Worm (Caenorhabditis elegans) whole organism, L1 larva: Measurements from ENCODE around the gene sdf-9.

Experiments used
- C16A3.4 ChIP-seq: fragments of 150-350 bp; optimal IDR thresholded peaks from 2 replicates; lab custom pipeline; 2014; ENCODE audit warnings: missing biosample characterization, missing genetic modification characterization
- aha-1 ChIP-seq: fragments of 150-350 bp; optimal IDR thresholded peaks from 2 replicates; lab custom pipeline; 2014; ENCODE audit warnings: missing biosample characterization, missing genetic modification characterization
- aly-2 ChIP-seq: fragments of 150-350 bp; optimal IDR thresholded peaks from 2 replicates; lab custom pipeline; 2014; ENCODE audit warnings: missing biosample characterization, missing genetic modification characterization
- ama-1 ChIP-seq: fragments of 150-350 bp; optimal IDR thresholded peaks from 2 replicates; lab custom pipeline; 2014
- blmp-1 ChIP-seq: fragments of 150-350 bp; optimal IDR thresholded peaks from 2 replicates; lab custom pipeline; 2014; ENCODE audit warnings: missing biosample characterization, missing genetic modification characterization
- ceh-63 ChIP-seq: fragments of 200-800 bp; sonication (Bioruptor generic); optimal IDR thresholded peaks from 2 replicates; lab custom pipeline; 2018; ENCODE audit warnings: mild to moderate bottlenecking, missing genetic modification characterization, missing compliant biosample characterization
- ceh-8 ChIP-seq: fragments of 200-800 bp; sonication (Bioruptor generic); optimal IDR thresholded peaks from 2 replicates; lab custom pipeline; 2018; ENCODE audit warnings: mild to moderate bottlenecking, missing genetic modification characterization, moderate library complexity, missing compliant biosample characterization
- ceh-88 ChIP-seq: fragments of 200-800 bp; sonication (Bioruptor generic); IDR thresholded peaks from 2 replicates; pipeline ENCODE4 v1.3.6; 2022; ENCODE audit warnings: missing genetic modification characterization, missing compliant biosample characterization
- ceh-90 ChIP-seq: sonication (generic microtip); optimal IDR thresholded peaks from 2 replicates; lab custom pipeline; 2016; ENCODE audit warnings: missing genetic modification characterization, missing compliant biosample characterization
- ces-1 ChIP-seq: fragments of 150-350 bp; optimal IDR thresholded peaks from 2 replicates; lab custom pipeline; 2014; ENCODE audit warnings: missing biosample characterization, missing genetic modification reagents, missing genetic modification characterization
- dsc-1 ChIP-seq: sonication (generic microtip); optimal IDR thresholded peaks from 2 replicates; lab custom pipeline; 2016; ENCODE audit warnings: mild to moderate bottlenecking, missing genetic modification characterization, missing compliant biosample characterization
- efl-1 ChIP-seq, 4 experiments: fragments of 150-350 bp; optimal IDR thresholded peaks in 3 of 4; peaks in 1 of 4; 1 replicate in 1 of 4; 2 replicates in 3 of 4; lab custom pipeline; 2014; ENCODE audit warnings: missing biosample characterization in 2 of 4, missing genetic modification characterization in 2 of 4, missing genetic modification reagents in 2 of 4
- egl-13 ChIP-seq: sonication (generic microtip); optimal IDR thresholded peaks from 2 replicates; lab custom pipeline; 2016; ENCODE audit warnings: missing genotype, missing genetic modification reagents, missing genetic modification characterization, missing compliant biosample characterization
- egl-27 ChIP-seq, 2 experiments: fragments of 150-350 bp in 1 of 2; sonication (generic microtip); optimal IDR thresholded peaks; 3 replicates each; lab custom pipeline; 2017 to 2018; ENCODE audit warnings: missing biosample characterization in 2 of 2, missing genetic modification characterization in 2 of 2, missing genetic modification reagents in 2 of 2
- fkh-10 ChIP-seq: sonication (generic microtip); optimal IDR thresholded peaks from 2 replicates; lab custom pipeline; 2017; ENCODE audit warnings: missing biosample characterization, missing genetic modification reagents, missing genetic modification characterization
- fkh-8 ChIP-seq: sonication (generic microtip); optimal IDR thresholded peaks from 2 replicates; lab custom pipeline; 2016; ENCODE audit warnings: mild to moderate bottlenecking, missing genetic modification characterization, missing compliant biosample characterization
- fos-1 ChIP-seq: fragments of 150-350 bp; optimal IDR thresholded peaks from 2 replicates; lab custom pipeline; 2014; ENCODE audit warnings: missing biosample characterization, missing genetic modification characterization
- hlh-17 ChIP-seq: fragments of 200-800 bp; sonication (Bioruptor generic); optimal IDR thresholded peaks from 2 replicates; lab custom pipeline; 2018; ENCODE audit warnings: missing genetic modification characterization, mild to moderate bottlenecking, missing compliant biosample characterization, moderate library complexity, borderline replicate concordance
- hpl-2 ChIP-seq: fragments of 150-350 bp; optimal IDR thresholded peaks from 2 replicates; lab custom pipeline; 2014; ENCODE audit warnings: missing biosample characterization, missing genetic modification reagents, missing genetic modification characterization
- irx-1 ChIP-seq: sonication (generic microtip); optimal IDR thresholded peaks from 2 replicates; lab custom pipeline; 2016; ENCODE audit warnings: missing genetic modification characterization, missing compliant biosample characterization
- jun-1 ChIP-seq: fragments of 150-350 bp; optimal IDR thresholded peaks from 2 replicates; lab custom pipeline; 2014; ENCODE audit warnings: missing biosample characterization, missing genetic modification reagents, missing genetic modification characterization
- lin-14 ChIP-seq: fragments of 200-800 bp; sonication (Bioruptor generic); optimal IDR thresholded peaks from 2 replicates; lab custom pipeline; 2018; ENCODE audit warnings: mild to moderate bottlenecking, missing genetic modification characterization, moderate library complexity, missing compliant biosample characterization
- lin-15B ChIP-seq: fragments of 150-350 bp; sonication (generic microtip); optimal IDR thresholded peaks from 3 replicates; lab custom pipeline; 2014; ENCODE audit warnings: missing biosample characterization, missing genetic modification characterization
- lsy-2 ChIP-seq, 2 experiments: fragments of 150-350 bp; optimal IDR thresholded peaks; 2 replicates each; lab custom pipeline; 2014; ENCODE audit warnings: missing biosample characterization in 2 of 2, missing genetic modification characterization in 2 of 2
- mep-1 ChIP-seq: fragments of 150-350 bp; optimal IDR thresholded peaks from 2 replicates; lab custom pipeline; 2014; ENCODE audit warnings: missing biosample characterization, missing genetic modification characterization
- nhr-11 ChIP-seq: fragments of 150-350 bp; optimal IDR thresholded peaks from 2 replicates; lab custom pipeline; 2014; ENCODE audit warnings: missing biosample characterization, missing genetic modification characterization
- nhr-19 ChIP-seq: fragments of 200-800 bp; sonication (Bioruptor generic); conservative IDR thresholded peaks from 2 replicates; pipeline ENCODE4 v1.3.6; 2022; ENCODE audit warnings: missing genetic modification characterization, missing compliant biosample characterization
- nhr-20 ChIP-seq: sonication (generic microtip); optimal IDR thresholded peaks from 2 replicates; lab custom pipeline; 2016; ENCODE audit warnings: mild to moderate bottlenecking, missing genetic modification characterization, missing compliant biosample characterization
- nhr-237 ChIP-seq: fragments of 150-350 bp; optimal IDR thresholded peaks from 2 replicates; lab custom pipeline; 2014; ENCODE audit warnings: missing biosample characterization, missing genetic modification characterization
- nhr-47 ChIP-seq: sonication (generic microtip); optimal IDR thresholded peaks from 2 replicates; lab custom pipeline; 2016; ENCODE audit warnings: mild to moderate bottlenecking, missing genetic modification characterization, moderate library complexity, missing compliant biosample characterization
- nhr-71 ChIP-seq: sonication (generic microtip); optimal IDR thresholded peaks from 2 replicates; lab custom pipeline; 2016; ENCODE audit warnings: mild to moderate bottlenecking, missing genetic modification characterization, moderate library complexity, missing compliant biosample characterization
- nhr-85 ChIP-seq: sonication (generic microtip); peaks from one replicate; lab custom pipeline; 2016; ENCODE audit warnings: missing genetic modification characterization, inconsistent platforms, missing compliant biosample characterization
- pag-3 ChIP-seq: sonication (generic microtip); optimal IDR thresholded peaks from 2 replicates; lab custom pipeline; 2017; ENCODE audit warnings: missing genetic modification characterization, mild to moderate bottlenecking, missing compliant biosample characterization, antibody characterized with exemption, borderline replicate concordance; ENCODE audit not compliant: insufficient read depth
- pax-3 ChIP-seq: fragments of 200-800 bp; sonication (Bioruptor generic); optimal IDR thresholded peaks from 2 replicates; lab custom pipeline; 2018; ENCODE audit warnings: mild to moderate bottlenecking, missing genetic modification characterization, moderate library complexity, missing compliant biosample characterization
- rnt-1 ChIP-seq: sonication (generic microtip); optimal IDR thresholded peaks from 2 replicates; lab custom pipeline; 2016; ENCODE audit warnings: mild to moderate bottlenecking, missing genetic modification characterization, moderate library complexity, missing compliant biosample characterization
- sox-4 ChIP-seq: sonication (generic microtip); optimal IDR thresholded peaks from 2 replicates; lab custom pipeline; 2016; ENCODE audit warnings: missing genetic modification characterization, missing compliant biosample characterization
- swsn-7 ChIP-seq: sonication (generic microtip); optimal IDR thresholded peaks from 2 replicates; lab custom pipeline; 2016; ENCODE audit warnings: missing genetic modification characterization, missing compliant biosample characterization
- unc-30 ChIP-seq: sonication (generic microtip); optimal IDR thresholded peaks from 2 replicates; lab custom pipeline; 2017; ENCODE audit warnings: missing biosample characterization, missing genetic modification characterization
- unc-62 ChIP-seq: fragments of 150-350 bp; optimal IDR thresholded peaks from 2 replicates; lab custom pipeline; 2014; ENCODE audit warnings: missing biosample characterization, missing genetic modification reagents, missing genetic modification characterization
- unc-86 ChIP-seq: sonication (generic microtip); optimal IDR thresholded peaks from 2 replicates; lab custom pipeline; 2016; ENCODE audit warnings: missing genetic modification characterization, missing compliant biosample characterization
- vab-15 ChIP-seq: sonication (generic microtip); optimal IDR thresholded peaks from 2 replicates; lab custom pipeline; 2017; ENCODE audit warnings: missing genotype, mild to moderate bottlenecking, missing genetic modification characterization, missing compliant biosample characterization
- xbp-1 ChIP-seq: sonication (generic microtip); optimal IDR thresholded peaks from 2 replicates; lab custom pipeline; 2016; ENCODE audit warnings: missing genetic modification characterization, missing compliant biosample characterization
- zag-1 ChIP-seq: fragments of 150-350 bp; optimal IDR thresholded peaks from 2 replicates; lab custom pipeline; 2014; ENCODE audit warnings: missing biosample characterization, missing genetic modification characterization
- ztf-11 ChIP-seq, 2 experiments: sonication (generic microtip); optimal IDR thresholded peaks; 2 replicates each; lab custom pipeline; 2016 to 2017; ENCODE audit warnings: missing genetic modification characterization in 2 of 2, missing biosample characterization in 1 of 2, missing compliant biosample characterization in 1 of 2
- ztf-4 ChIP-seq: fragments of 150-350 bp; optimal IDR thresholded peaks from 2 replicates; lab custom pipeline; 2014; ENCODE audit warnings: missing biosample characterization, missing genetic modification characterization

sdf-9 gene

ce11 chrV:20779707-20780346, 18.2 kb upstream of the sdf-9 start:
- TF ChIP-seq nhr-85 (peak; percentile 75), sox-4 (tag; lab: Kevin White, UChicago) (peak; percentile 78), hpl-2 (no peak), nhr-71 (tag; lab: Kevin White, UChicago) (peak; percentile 57), irx-1 (tag; lab: Kevin White, UChicago) (peak; percentile 1), nhr-19 (GFP tag; lab: Robert Waterston, UW) (peak; percentile 29), dsc-1 (tag; lab: Kevin White, UChicago) (peak; percentile 80), nhr-20 (peak; percentile 48), ceh-88 (GFP tag; lab: Robert Waterston, UW) (no peak), nhr-47 (tag; lab: Kevin White, UChicago) (peak; percentile 23), ama-1 (lab: Kevin White, UChicago) (no peak), fos-1 (tag; lab: Kevin White, UChicago) (peak; percentile 38), pax-3 (tag; lab: Kevin White, UChicago) (peak; percentile 42), swsn-7 (tag; lab: Kevin White, UChicago) (peak; percentile 27), fkh-8 (peak; percentile 68), rnt-1 (tag; lab: Kevin White, UChicago) (peak; percentile 58), C16A3.4 (no peak), lsy-2 (tag; optimal IDR thresholded peaks at IDR 0.05; lab: Kevin White, UChicago) (peak in 1 of 2 experiments; percentile 13), lin-14 (GFP tag; lab: Kevin White, UChicago) (peak; percentile 25)

- TF ChIP-seq lsy-2 (tag; optimal IDR thresholded peaks at IDR 0.05; lab: Kevin White, UChicago) (peak in 1 of 2 experiments; percentile 57), unc-30 (tag; lab: Kevin White, UChicago) (no peak), aly-2 (tag; lab: Kevin White, UChicago) (no peak), egl-13 (peak; percentile 31), blmp-1 (no peak), ceh-90 (tag; lab: Kevin White, UChicago) (no peak), nhr-237 (tag; lab: Kevin White, UChicago) (no peak), rnt-1 (tag; lab: Kevin White, UChicago) (peak; percentile 13), unc-86 (tag; lab: Kevin White, UChicago) (no peak), hpl-2 (no peak), zag-1 (tag; lab: Kevin White, UChicago) (no peak)
- TF ChIP-seq, all 84 proteins: peak for 3
These were observed 17.6 kb upstream of the sdf-9 start, which contains the start of gene hif-1 for ce11 chrV:20780400-20780799. Gene hif-1 (plus strand): TSS chrV:20780407.

- TF ChIP-seq efl-1 (optimal IDR thresholded peaks at IDR 0.05; lab: Kevin White, UChicago) = no peak
- peak in 1 of 2 experiments; percentile 54 for TF ChIP-seq efl-1 (GFP tag; optimal IDR thresholded peaks at IDR 0.05 in 1 of 2; lab: Kevin White, UChicago)
- TF ChIP-seq ztf-4 (tag; lab: Kevin White, UChicago) = no peak
- peak; percentile 27 for TF ChIP-seq unc-62 (GFP tag; lab: Kevin White, UChicago)
- TF ChIP-seq, all 84 proteins: peak for 2
These were observed 16.6 kb upstream of the sdf-9 start for ce11 chrV:20781346-20781952.

ce11 chrV:20782188-20782587, 15.8 kb upstream of the sdf-9 start:
- TF ChIP-seq rnt-1 (tag; lab: Kevin White, UChicago) (peak; percentile 1), egl-27 (tag; optimal IDR thresholded peaks at IDR 0.05; lab: Kevin White, UChicago) (no peak), pag-3 (tag; lab: Kevin White, UChicago) (no peak), ces-1 (GFP tag; lab: Kevin White, UChicago) (peak; percentile 84), nhr-11 (tag; lab: Kevin White, UChicago) (peak; percentile 11), ceh-63 (GFP tag; lab: Kevin White, UChicago) (no peak), mep-1 (tag; lab: Kevin White, UChicago) (peak; percentile 56), vab-15 (no peak), irx-1 (tag; lab: Kevin White, UChicago) (peak; percentile 18), lin-15B (no peak), fkh-10 (GFP tag; lab: Kevin White, UChicago) (peak; percentile 97), nhr-85 (no peak), unc-62 (GFP tag; lab: Kevin White, UChicago) (no peak), hlh-17 (GFP tag; lab: Kevin White, UChicago) (no peak), ceh-8 (GFP tag; lab: Kevin White, UChicago) (peak; percentile 40), nhr-20 (peak; percentile 84), ztf-11 (tag; optimal IDR thresholded peaks at IDR 0.05; lab: Kevin White, UChicago) (no peak), jun-1 (no peak), lsy-2 (tag; optimal IDR thresholded peaks at IDR 0.05; lab: Kevin White, UChicago) (peak; percentile 60 to 67), xbp-1 (peak; percentile 34), aha-1 (tag; lab: Kevin White, UChicago) (no peak), swsn-7 (tag; lab: Kevin White, UChicago) (peak; percentile 72)
